Worm (Caenorhabditis elegans) whole organism, L4 larva: ENCODE results near the gene kqt-1.

Experiments used
- F26F4.8 ChIP-seq: fragments of 200-800 bp; sonication (Bioruptor generic); conservative IDR thresholded peaks from 2 replicates; pipeline ENCODE4 v1.3.6; 2022; ENCODE audit warnings: missing genetic modification characterization, missing compliant biosample characterization
- Y5F2A.4 ChIP-seq: fragments of 200-800 bp; sonication (Bioruptor generic); optimal IDR thresholded peaks from 2 replicates; lab custom pipeline; 2018; ENCODE audit warnings: mild to moderate bottlenecking, missing genetic modification characterization, missing compliant biosample characterization
- Y75B8A.6 ChIP-seq: fragments of 200-800 bp; sonication (Bioruptor generic); IDR thresholded peaks from 2 replicates; pipeline ENCODE4 v1.3.6; 2022; ENCODE audit warnings: missing genetic modification reagents, missing genetic modification characterization, missing compliant biosample characterization
- aly-2 ChIP-seq: sonication (generic microtip); optimal IDR thresholded peaks from 2 replicates; lab custom pipeline; 2018; ENCODE audit warnings: missing biosample characterization, missing genetic modification characterization
- ceh-32 ChIP-seq: sonication (generic microtip); optimal IDR thresholded peaks from 2 replicates; lab custom pipeline; 2016; ENCODE audit warnings: mild to moderate bottlenecking, missing genetic modification characterization, missing compliant biosample characterization; ENCODE audit not compliant: poor library complexity
- ceh-62 ChIP-seq: sonication (generic microtip); optimal IDR thresholded peaks from 2 replicates; lab custom pipeline; 2017; ENCODE audit warnings: missing biosample characterization, missing genetic modification characterization
- ces-1 ChIP-seq: fragments of 150-350 bp; sonication (generic microtip); optimal IDR thresholded peaks from 4 replicates; lab custom pipeline; 2014; ENCODE audit warnings: missing biosample characterization, missing genetic modification reagents, missing genetic modification characterization
- cey-2 ChIP-seq: sonication (generic microtip); optimal IDR thresholded peaks from 3 replicates; lab custom pipeline; 2017; ENCODE audit warnings: missing genetic modification characterization, mild to moderate bottlenecking, missing compliant biosample characterization, antibody characterized with exemption, borderline replicate concordance; ENCODE audit not compliant: insufficient read depth
- ctbp-1 ChIP-seq: fragments of 200-800 bp; sonication (Bioruptor generic); IDR thresholded peaks from 2 replicates; pipeline ENCODE4 v1.3.6; 2022; ENCODE audit warnings: missing genetic modification reagents, missing genetic modification characterization, missing compliant biosample characterization
- daf-12 ChIP-seq: fragments of 150-350 bp; optimal IDR thresholded peaks from 2 replicates; lab custom pipeline; 2014; ENCODE audit warnings: missing biosample characterization, missing genetic modification reagents, missing genetic modification characterization
- daf-16 ChIP-seq, 3 experiments: sonication (generic microtip); optimal IDR thresholded peaks; 2 replicates each; lab custom pipeline; 2016 to 2017; ENCODE audit warnings: missing genetic modification characterization in 3 of 3, missing genetic modification reagents in 3 of 3, mild to moderate bottlenecking in 2 of 3, missing compliant biosample characterization in 2 of 3, missing biosample characterization in 1 of 3, moderate library complexity in 1 of 3
- daf-19 ChIP-seq: fragments of 200-800 bp; sonication (Bioruptor generic); conservative IDR thresholded peaks from 2 replicates; pipeline ENCODE4 v1.3.6; 2022; ENCODE audit warnings: missing genetic modification characterization, missing compliant biosample characterization
- dmd-6 ChIP-seq: fragments of 200-800 bp; sonication (Bioruptor generic); IDR thresholded peaks from 2 replicates; pipeline ENCODE4 v1.3.6; 2022; ENCODE audit warnings: missing genetic modification reagents, missing genetic modification characterization, missing compliant biosample characterization
- dmd-9 ChIP-seq: fragments of 200-800 bp; sonication (Bioruptor generic); IDR thresholded peaks from 2 replicates; pipeline ENCODE4 v1.3.6; 2022; ENCODE audit warnings: missing genetic modification reagents, missing genetic modification characterization, missing compliant biosample characterization
- dpl-1 ChIP-seq: fragments of 150-350 bp; optimal IDR thresholded peaks from 2 replicates; lab custom pipeline; 2014; ENCODE audit warnings: missing biosample characterization, missing genetic modification reagents, missing genetic modification characterization
- egl-27 ChIP-seq: sonication (generic microtip); optimal IDR thresholded peaks from 3 replicates; lab custom pipeline; 2017; ENCODE audit warnings: missing biosample characterization, missing genetic modification reagents, missing genetic modification characterization
- fos-1 ChIP-seq: fragments of 150-350 bp; optimal IDR thresholded peaks from 2 replicates; lab custom pipeline; 2014; ENCODE audit warnings: missing biosample characterization, missing genetic modification characterization
- hif-1 ChIP-seq, 2 experiments: sonication (generic microtip); optimal IDR thresholded peaks; 2 replicates each; lab custom pipeline; 2016 to 2017; ENCODE audit warnings: missing compliant biosample characterization in 2 of 2, missing genetic modification characterization in 2 of 2, missing genetic modification reagents in 2 of 2, missing genotype in 2 of 2, mild to moderate bottlenecking in 1 of 2
- hlh-11 ChIP-seq: fragments of 200-800 bp; sonication (Bioruptor generic); optimal IDR thresholded peaks from 2 replicates; lab custom pipeline; 2018; ENCODE audit warnings: mild to moderate bottlenecking, missing genetic modification characterization, missing compliant biosample characterization
- hlh-30 ChIP-seq: sonication (generic microtip); optimal IDR thresholded peaks from 2 replicates; lab custom pipeline; 2017; ENCODE audit warnings: antibody characterized with exemption, mild to moderate bottlenecking, missing genetic modification characterization, missing compliant biosample characterization; ENCODE audit not compliant: insufficient read depth
- lin-1 ChIP-seq: fragments of 200-800 bp; sonication (Bioruptor generic); IDR thresholded peaks from 2 replicates; pipeline ENCODE4 v1.3.6; 2022; ENCODE audit warnings: missing genetic modification reagents, missing genetic modification characterization, missing compliant biosample characterization
- lin-13 ChIP-seq: fragments of 150-350 bp; optimal IDR thresholded peaks from 2 replicates; lab custom pipeline; 2014; ENCODE audit warnings: missing biosample characterization, missing genetic modification reagents, missing genetic modification characterization
- lin-15B ChIP-seq: fragments of 150-350 bp; sonication (generic microtip); optimal IDR thresholded peaks from 3 replicates; lab custom pipeline; 2014; ENCODE audit warnings: missing biosample characterization, missing genetic modification characterization
- lin-38 ChIP-seq: fragments of 200-800 bp; sonication (Bioruptor generic); IDR thresholded peaks from 2 replicates; pipeline ENCODE4 v1.3.6; 2022; ENCODE audit warnings: missing genetic modification reagents, missing genetic modification characterization, missing compliant biosample characterization
- lin-39 ChIP-seq: fragments of 150-350 bp; optimal IDR thresholded peaks from 2 replicates; lab custom pipeline; 2014; ENCODE audit warnings: missing biosample characterization, missing genetic modification reagents, missing genetic modification characterization
- lsy-2 ChIP-seq, 2 experiments: fragments of 150-350 bp in 1 of 2; sonication (generic microtip) in 1 of 2; optimal IDR thresholded peaks; 2 replicates each; lab custom pipeline; 2014 to 2017; ENCODE audit warnings: missing biosample characterization in 2 of 2, missing genetic modification characterization in 2 of 2
- madf-9 ChIP-seq: fragments of 200-800 bp; sonication (Bioruptor generic); conservative IDR thresholded peaks from 2 replicates; pipeline ENCODE4 v1.3.6; 2022; ENCODE audit warnings: missing genetic modification reagents, missing genetic modification characterization, missing compliant biosample characterization
- mes-2 ChIP-seq: sonication (generic microtip); optimal IDR thresholded peaks from 2 replicates; lab custom pipeline; 2016; ENCODE audit warnings: missing genotype, mild to moderate bottlenecking, missing genetic modification characterization, missing compliant biosample characterization; ENCODE audit not compliant: poor library complexity, severe bottlenecking
- mxl-2 ChIP-seq: fragments of 200-800 bp; sonication (Bioruptor generic); conservative IDR thresholded peaks from 2 replicates; pipeline ENCODE4 v1.3.6; 2022; ENCODE audit warnings: missing genetic modification reagents, missing genetic modification characterization, missing compliant biosample characterization
- mxl-3 ChIP-seq: fragments of 200-800 bp; sonication (Bioruptor generic); optimal IDR thresholded peaks from 2 replicates; lab custom pipeline; 2018; ENCODE audit warnings: mild to moderate bottlenecking, missing genetic modification characterization, missing compliant biosample characterization
- nhr-11 ChIP-seq: fragments of 150-350 bp; optimal IDR thresholded peaks from 2 replicates; lab custom pipeline; 2014; ENCODE audit warnings: missing biosample characterization, missing genetic modification characterization
- nhr-28 ChIP-seq: fragments of 150-350 bp; optimal IDR thresholded peaks from 2 replicates; lab custom pipeline; 2014; ENCODE audit warnings: missing biosample characterization, missing genetic modification characterization
- nhr-42 ChIP-seq: fragments of 200-800 bp; sonication (Bioruptor generic); IDR thresholded peaks from 2 replicates; pipeline ENCODE4 v1.3.6; 2022; ENCODE audit warnings: missing genetic modification characterization, missing compliant biosample characterization
- nhr-48 ChIP-seq: sonication (generic microtip); optimal IDR thresholded peaks from 2 replicates; lab custom pipeline; 2016; ENCODE audit warnings: mild to moderate bottlenecking, missing genetic modification characterization, missing compliant biosample characterization
- nhr-76 ChIP-seq: fragments of 150-350 bp; optimal IDR thresholded peaks from 2 replicates; lab custom pipeline; 2014; ENCODE audit warnings: missing biosample characterization, missing genetic modification characterization
- nhr-77 ChIP-seq: fragments of 150-350 bp; optimal IDR thresholded peaks from 2 replicates; lab custom pipeline; 2014; ENCODE audit warnings: missing biosample characterization, missing genetic modification characterization
- php-3 ChIP-seq: fragments of 200-800 bp; sonication (Bioruptor generic); IDR thresholded peaks from 2 replicates; pipeline ENCODE4 v1.3.6; 2022; ENCODE audit warnings: missing genetic modification reagents, missing genetic modification characterization, missing compliant biosample characterization
- rbr-2 ChIP-seq: sonication (generic microtip); optimal IDR thresholded peaks from 2 replicates; lab custom pipeline; 2016; ENCODE audit warnings: missing genotype, missing genetic modification characterization, missing compliant biosample characterization
- set-16 ChIP-seq: fragments of 200-800 bp; sonication (Bioruptor generic); IDR thresholded peaks from 2 replicates; pipeline ENCODE4 v1.3.6; 2022; ENCODE audit warnings: missing genetic modification reagents, missing genetic modification characterization, missing compliant biosample characterization
- skn-1 ChIP-seq: fragments of 150-350 bp; optimal IDR thresholded peaks from 2 replicates; lab custom pipeline; 2014; ENCODE audit warnings: missing biosample characterization, missing genetic modification characterization
- snpc-1.2 ChIP-seq: fragments of 200-800 bp; sonication (Bioruptor generic); IDR thresholded peaks from 2 replicates; pipeline ENCODE4 v1.3.6; 2022; ENCODE audit warnings: missing genetic modification reagents, missing genetic modification characterization, missing compliant biosample characterization
- snpc-4 ChIP-seq: fragments of 150-350 bp; optimal IDR thresholded peaks from 2 replicates; lab custom pipeline; 2014; ENCODE audit warnings: missing biosample characterization, missing genetic modification characterization
- spr-3 ChIP-seq: fragments of 200-800 bp; sonication (Bioruptor generic); optimal IDR thresholded peaks from 2 replicates; lab custom pipeline; 2018; ENCODE audit warnings: mild to moderate bottlenecking, missing genetic modification characterization, missing compliant biosample characterization
- tag-97 ChIP-seq: fragments of 200-800 bp; sonication (Bioruptor generic); IDR thresholded peaks from 2 replicates; pipeline ENCODE4 v1.3.6; 2022; ENCODE audit warnings: missing genetic modification characterization, missing compliant biosample characterization
- tra-1 ChIP-seq: fragments of 200-800 bp; sonication (Bioruptor generic); IDR thresholded peaks from 2 replicates; pipeline ENCODE4 v1.3.6; 2022; ENCODE audit warnings: missing genetic modification reagents, missing genetic modification characterization, missing compliant biosample characterization
- unc-62 ChIP-seq, 3 experiments: fragments of 150-350 bp in 1 of 3; sonication (generic microtip); optimal IDR thresholded peaks in 2 of 3; peaks in 1 of 3; 1 replicate in 1 of 3; 2 replicates in 2 of 3; lab custom pipeline; 2014 to 2017; ENCODE audit warnings: missing biosample characterization in 3 of 3, missing genetic modification characterization in 3 of 3, missing genetic modification reagents in 3 of 3, missing genotype in 1 of 3
- vab-7 ChIP-seq: fragments of 200-800 bp; sonication (Bioruptor generic); IDR thresholded peaks from 2 replicates; pipeline ENCODE4 v1.3.6; 2022; ENCODE audit warnings: missing genetic modification reagents, missing genetic modification characterization, missing compliant biosample characterization
- zag-1 ChIP-seq: fragments of 150-350 bp; optimal IDR thresholded peaks from 2 replicates; lab custom pipeline; 2014; ENCODE audit warnings: missing biosample characterization, missing genetic modification characterization
- zfp-2 ChIP-seq: sonication (generic microtip); optimal IDR thresholded peaks from 2 replicates; lab custom pipeline; 2016; ENCODE audit warnings: mild to moderate bottlenecking, missing genetic modification characterization, missing compliant biosample characterization

The kqt-1 gene

DNA sequence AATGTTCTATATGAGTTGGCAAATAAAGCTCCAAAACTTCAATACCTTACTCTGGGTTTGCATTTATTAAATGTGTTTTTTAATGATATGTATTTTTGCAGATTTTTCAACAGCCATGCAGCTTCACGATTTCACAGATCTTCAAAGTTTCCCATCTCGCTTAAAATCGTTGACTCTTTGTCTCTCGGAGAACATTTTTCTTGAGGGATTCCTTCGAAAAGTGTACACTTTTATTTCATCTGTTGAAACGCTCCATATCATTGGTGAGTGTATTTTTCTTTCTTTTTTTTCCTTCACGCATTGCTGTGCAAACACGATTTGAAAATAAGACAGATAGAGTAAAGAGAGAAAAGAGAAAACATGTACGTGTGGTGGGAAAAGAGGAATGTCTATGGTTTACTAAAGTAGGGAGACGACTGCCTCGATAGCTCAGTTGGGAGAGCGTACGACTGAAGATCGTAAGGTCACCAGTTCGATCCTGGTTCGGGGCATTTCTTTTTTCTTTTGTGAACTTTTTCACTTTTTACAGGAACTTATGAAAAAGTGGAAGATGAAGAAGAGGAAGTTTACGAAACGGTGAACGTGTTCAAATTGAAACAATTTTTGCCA, 25.5 kb upstream of the kqt-1 start:
- peak; percentile 91 for TF ChIP-seq lin-1
- no peak for TF ChIP-seq nhr-76 (tag; lab: Kevin White, UChicago)
- no peak for TF ChIP-seq hif-1 (tag; optimal IDR thresholded peaks at IDR 0.05; lab: Kevin White, UChicago)
- TF ChIP-seq zag-1 (tag; lab: Kevin White, UChicago), result no peak
- TF ChIP-seq unc-62 (GFP tag; optimal IDR thresholded peaks at IDR 0.05 in 1 of 2; lab: Kevin White, UChicago), result peak in 1 of 2 experiments; percentile 94
- no peak for TF ChIP-seq unc-62 (tag; optimal IDR thresholded peaks at IDR 0.05; lab: Kevin White, UChicago)
- TF ChIP-seq F26F4.8 (GFP tag; lab: Robert Waterston, UW), result peak; percentile 94
- peak; percentile 47 for TF ChIP-seq lin-13
- TF ChIP-seq ceh-32 (tag; lab: Kevin White, UChicago), result no peak
- peak; percentile 67 for TF ChIP-seq spr-3 (GFP tag; lab: Kevin White, UChicago)
- peak; percentile 76; the same call in 1 of the 2 replicates for TF ChIP-seq dmd-6 (GFP tag; lab: Robert Waterston, UW)
- TF ChIP-seq nhr-77 (tag; lab: Kevin White, UChicago), result peak; percentile 38
- TF ChIP-seq mxl-3 (GFP tag; lab: Kevin White, UChicago), result peak; percentile 55
- TF ChIP-seq madf-9 (GFP tag; lab: Robert Waterston, UW), result peak; percentile 91
- peak; percentile 79 for TF ChIP-seq hlh-30
- TF ChIP-seq ctbp-1 (GFP tag; lab: Robert Waterston, UW), result peak; percentile 91
- TF ChIP-seq lin-15B, result no peak
- TF ChIP-seq tag-97, result no peak
- no peak for TF ChIP-seq dpl-1 (GFP tag; lab: Kevin White, UChicago)
- TF ChIP-seq Y5F2A.4 (GFP tag; lab: Kevin White, UChicago), result peak; percentile 61
- TF ChIP-seq nhr-42 (GFP tag; lab: Robert Waterston, UW), result no peak; the same call in 1 of the 2 replicates
- TF ChIP-seq daf-16 (GFP tag; optimal IDR thresholded peaks at IDR 0.05; lab: Kevin White, UChicago), result peak; percentile 63 to 93
- TF ChIP-seq daf-16 (tag; optimal IDR thresholded peaks at IDR 0.05; lab: Kevin White, UChicago), result peak; percentile 68
- TF ChIP-seq zfp-2, result no peak
- peak; percentile 68 for TF ChIP-seq nhr-48 (tag; lab: Kevin White, UChicago)
- no peak for TF ChIP-seq ceh-62 (tag; lab: Kevin White, UChicago)
- no peak for TF ChIP-seq lin-39 (tag; lab: Kevin White, UChicago)
- peak; percentile 83 for TF ChIP-seq php-3 (GFP tag; lab: Robert Waterston, UW)
- TF ChIP-seq mxl-2 (GFP tag; lab: Robert Waterston, UW), result peak; percentile 68; the same call in 1 of the 2 replicates
- no peak for TF ChIP-seq daf-12 (tag; lab: Kevin White, UChicago)
- no peak for TF ChIP-seq skn-1 (tag; lab: Kevin White, UChicago)
- peak; percentile 68 for TF ChIP-seq rbr-2
- no peak for TF ChIP-seq lsy-2 (tag; optimal IDR thresholded peaks at IDR 0.05; lab: Kevin White, UChicago)
- TF ChIP-seq cey-2, result no peak
- TF ChIP-seq egl-27 (tag; lab: Kevin White, UChicago), result no peak
- TF ChIP-seq daf-19 (GFP tag; lab: Robert Waterston, UW), result peak; percentile 91
- no peak; the same call in 1 of the 2 replicates for TF ChIP-seq lin-38 (GFP tag; lab: Robert Waterston, UW)
- TF ChIP-seq fos-1 (tag; lab: Kevin White, UChicago), result no peak
- TF ChIP-seq hlh-11 (tag; lab: Kevin White, UChicago), result peak; percentile 52
- TF ChIP-seq set-16, result no peak
- TF ChIP-seq nhr-11 (tag; lab: Kevin White, UChicago), result peak; percentile 57
- no peak for TF ChIP-seq nhr-28 (tag; lab: Kevin White, UChicago)
- peak; percentile 30 for TF ChIP-seq ces-1 (GFP tag; lab: Kevin White, UChicago)
- peak; percentile 90 for TF ChIP-seq tra-1 (GFP tag; lab: Robert Waterston, UW)
- TF ChIP-seq vab-7 (GFP tag; lab: Robert Waterston, UW), result peak; percentile 91
- peak; percentile 81; the same call in 1 of the 2 replicates for TF ChIP-seq Y75B8A.6 (GFP tag; lab: Robert Waterston, UW)
- peak; percentile 82 for TF ChIP-seq dmd-9
- TF ChIP-seq snpc-1.2 (GFP tag; lab: Robert Waterston, UW), result no peak
- TF ChIP-seq aly-2 (tag; lab: Kevin White, UChicago), result no peak
- TF ChIP-seq mes-2 (tag; lab: Kevin White, UChicago), result peak; percentile 87
- no peak for TF ChIP-seq snpc-4 (tag; lab: Kevin White, UChicago)
